Worm (Caenorhabditis elegans) whole organism, midembryonic: ENCODE data around the gene idpc-7.

Source experiments
- T22C8.4 ChIP-seq: fragments of 200-800 bp; sonication (Bioruptor generic); IDR thresholded peaks from 2 replicates; pipeline ENCODE4 v1.3.6; 2022; ENCODE audit warnings: missing genetic modification characterization, missing compliant biosample characterization
- cog-1 ChIP-seq: sonication (generic microtip); optimal IDR thresholded peaks from 2 replicates; lab custom pipeline; 2016; ENCODE audit warnings: missing genetic modification characterization, missing compliant biosample characterization
- flt-1 ChIP-seq: fragments of 200-800 bp; sonication (Bioruptor generic); IDR thresholded peaks from 2 replicates; pipeline ENCODE4 v1.3.6; 2022; ENCODE audit warnings: missing genetic modification characterization, missing compliant biosample characterization
- klf-2 ChIP-seq: fragments of 200-800 bp; sonication (Bioruptor generic); conservative IDR thresholded peaks from 2 replicates; pipeline ENCODE4 v1.3.6; 2022; ENCODE audit warnings: missing genetic modification reagents, missing genetic modification characterization, missing compliant biosample characterization
- med-1 ChIP-seq: sonication (generic microtip); optimal IDR thresholded peaks from 2 replicates; lab custom pipeline; 2017; ENCODE audit warnings: missing genetic modification characterization, mild to moderate bottlenecking, missing compliant biosample characterization, antibody characterized with exemption, missing genetic modification reagents; ENCODE audit not compliant: insufficient read depth
- ref-1 ChIP-seq: fragments of 200-800 bp; sonication (Bioruptor generic); conservative IDR thresholded peaks from 2 replicates; pipeline ENCODE4 v1.3.6; 2022; ENCODE audit warnings: missing genetic modification reagents, missing genetic modification characterization, missing compliant biosample characterization
- tab-1 ChIP-seq: fragments of 200-800 bp; sonication (Bioruptor generic); IDR thresholded peaks from 2 replicates; pipeline ENCODE4 v1.3.6; 2022; ENCODE audit warnings: missing genetic modification characterization, missing compliant biosample characterization
- ztf-23 ChIP-seq: fragments of 200-800 bp; sonication (Bioruptor generic); IDR thresholded peaks from 2 replicates; pipeline ENCODE4 v1.3.6; 2022; ENCODE audit warnings: missing genetic modification reagents, missing genetic modification characterization, missing compliant biosample characterization
- ztf-29 ChIP-seq: fragments of 200-800 bp; sonication (Bioruptor generic); IDR thresholded peaks from 2 replicates; pipeline ENCODE4 v1.3.6; 2022; ENCODE audit warnings: missing genetic modification reagents, missing genetic modification characterization, missing compliant biosample characterization

The idpc-7 gene

DNA sequence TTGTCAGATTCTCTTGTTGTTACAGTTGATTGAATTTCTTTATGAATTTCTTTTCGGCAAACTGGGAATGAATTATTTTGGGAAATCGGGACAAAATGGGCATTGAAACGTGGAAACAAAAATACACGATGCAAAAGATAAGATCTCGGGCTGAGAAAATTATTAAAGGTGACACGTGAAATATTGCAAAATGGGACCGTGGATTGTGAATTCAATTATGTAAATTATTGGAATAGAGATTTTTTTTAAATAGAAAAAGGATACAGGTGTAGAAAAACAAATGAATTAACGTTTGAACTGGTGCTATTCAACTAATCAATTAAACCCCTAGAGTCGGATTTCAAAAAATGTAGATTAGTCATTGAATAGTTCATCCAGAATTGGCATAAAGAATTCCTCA lies 50.1 kb downstream of the idpc-7 start, which contains the start of gene F25B3.4:
TSS of gene F25B3.4 (minus strand) at position 101 of the 400 bp plus-strand sequence.
- no peak for TF ChIP-seq klf-2
- TF ChIP-seq med-1 (GFP tag; lab: Kevin White, UChicago) = no peak
- no peak for TF ChIP-seq flt-1 (GFP tag; lab: Robert Waterston, UW)
- no peak for TF ChIP-seq tab-1 (GFP tag; lab: Robert Waterston, UW)
- TF ChIP-seq T22C8.4 (GFP tag; lab: Robert Waterston, UW) = no peak
- TF ChIP-seq cog-1 (tag; lab: Kevin White, UChicago) = no peak
- no peak for TF ChIP-seq ztf-29
- TF ChIP-seq ref-1 (GFP tag; lab: Robert Waterston, UW) = no peak
- TF ChIP-seq ztf-23 (GFP tag; lab: Robert Waterston, UW) = no peak
